Fruit fly (Drosophila melanogaster): ENCODE measurements around the gene up.

up gene

dm6 chrX:13625888-13626578, 23.7 kb upstream of the up start (continued):
- TF ChIP-seq Eip74EF (GFP tag; optimal IDR thresholded peaks at IDR 0.05) (no peak), CG6683 (GFP tag; optimal IDR thresholded peaks at IDR 0.05) (no peak), lov (optimal IDR thresholded peaks at IDR 0.05) (no peak), lov (GFP tag; IDR thresholded peaks at IDR 0.05) (no peak), CG8388 (GFP tag; optimal IDR thresholded peaks at IDR 0.05) (no peak), CG13894 (tag; optimal IDR thresholded peaks at IDR 0.05) (peak; percentile 71), jumu (GFP tag; optimal IDR thresholded peaks at IDR 0.05) (no peak), CG10274 (GFP tag; optimal IDR thresholded peaks at IDR 0.05) (no peak), CG13624 (GFP tag; optimal IDR thresholded peaks at IDR 0.05) (peak; percentile 10), NC2α (GFP tag; optimal IDR thresholded peaks at IDR 0.05) (no peak), tx (GFP tag; optimal IDR thresholded peaks at IDR 0.05) (no peak), MBD-R2 (GFP tag; IDR thresholded peaks at IDR 0.05) (no peak), gem (tag; optimal IDR thresholded peaks at IDR 0.05) (peak; percentile 48), pnt (GFP tag; optimal IDR thresholded peaks at IDR 0.05) (no peak), CG1529 (GFP tag; optimal IDR thresholded peaks at IDR 0.05) (no peak), esg (GFP tag; conservative IDR thresholded peaks at IDR 0.05) (no peak), Trl (optimal IDR thresholded peaks at IDR 0.05) (no peak), Trl (GFP tag; optimal IDR thresholded peaks at IDR 0.05) (peak; percentile 28), CG34422 (GFP tag; IDR thresholded peaks at IDR 0.05) (no peak), Xrp1 (GFP tag; IDR thresholded peaks at IDR 0.05) (peak; percentile 36), bigmax (GFP tag; optimal IDR thresholded peaks at IDR 0.05) (no peak), Side (GFP tag; optimal IDR thresholded peaks at IDR 0.05) (no peak), CG17359 (tag; optimal IDR thresholded peaks at IDR 0.05) (peak; percentile 27), CG30403 (GFP tag; optimal IDR thresholded peaks at IDR 0.05) (no peak), CG32772 (GFP tag; IDR thresholded peaks at IDR 0.05) (no peak), CG2889 (GFP tag; IDR thresholded peaks at IDR 0.05) (no peak), usp (GFP tag; optimal IDR thresholded peaks at IDR 0.05) (no peak), CG10565 (GFP tag; optimal IDR thresholded peaks at IDR 0.05) (no peak), Lpt (GFP tag; optimal IDR thresholded peaks at IDR 0.05) (no peak), grn (GFP tag; optimal IDR thresholded peaks at IDR 0.05) (peak; percentile 7), CrebB (tag; optimal IDR thresholded peaks at IDR 0.05) (peak; percentile 56), sim (GFP tag; IDR thresholded peaks at IDR 0.05) (no peak), gt (GFP tag; IDR thresholded peaks at IDR 0.05) (no peak), CG2199 (GFP tag; IDR thresholded peaks at IDR 0.05) (no peak), HHEX (GFP tag; optimal IDR thresholded peaks at IDR 0.05) (peak; percentile 61), pum (GFP tag; optimal IDR thresholded peaks at IDR 0.05) (no peak), zf30C (GFP tag; optimal IDR thresholded peaks at IDR 0.05) (no peak), HmgZ (tag; optimal IDR thresholded peaks at IDR 0.05) (peak; percentile 46), vfl (GFP tag; optimal IDR thresholded peaks at IDR 0.05) (no peak), CG8924 (tag; optimal IDR thresholded peaks at IDR 0.05) (no peak), Vsx1 (GFP tag; optimal IDR thresholded peaks at IDR 0.05) (peak; percentile 3), CG6813 (GFP tag; optimal IDR thresholded peaks at IDR 0.05) (peak; percentile 66), danr (GFP tag; IDR thresholded peaks at IDR 0.05) (no peak), chinmo (GFP tag; IDR thresholded peaks at IDR 0.05; ENCODE audit: partially characterized antibody) (peak; percentile 73; the same call in 1 of the 4 replicates), sisA (GFP tag; IDR thresholded peaks at IDR 0.05) (no peak), peb (GFP tag; IDR thresholded peaks at IDR 0.05) (no peak), CG4328 (GFP tag; optimal IDR thresholded peaks at IDR 0.05) (peak; percentile 29), CG18476 (GFP tag; optimal IDR thresholded peaks at IDR 0.05) (no peak), CG12104 (GFP tag; optimal IDR thresholded peaks at IDR 0.05) (no peak), sr (GFP tag; IDR thresholded peaks at IDR 0.05) (peak; percentile 89), Lim3 (GFP tag; IDR thresholded peaks at IDR 0.05) (no peak), cwo (GFP tag; optimal IDR thresholded peaks at IDR 0.05) (no peak)
